Fruit fly (Drosophila melanogaster) Kc167 (cell line): Measurements from ENCODE around the gene fzy.

Experiments
- Myc ChIP-seq: fragments of >200 bp; optimal IDR thresholded peaks from 2 replicates; lab custom pipeline; 2017; ENCODE audit warnings: missing external identifiers
- Sin3A ChIP-seq: fragments of >200 bp; optimal IDR thresholded peaks from 2 replicates; lab custom pipeline; 2018; ENCODE audit warnings: missing external identifiers
- h ChIP-seq: fragments of >200 bp; optimal IDR thresholded peaks from 3 replicates; lab custom pipeline; 2018; ENCODE audit warnings: missing external identifiers
- insv ChIP-seq: fragments of >200 bp; optimal IDR thresholded peaks from 3 replicates; lab custom pipeline; 2018; ENCODE audit warnings: missing external identifiers
- psq ChIP-seq: fragments of >200 bp; optimal IDR thresholded peaks from 2 replicates; lab custom pipeline; 2017; ENCODE audit warnings: missing external identifiers
- ttk ChIP-seq: sonication (Bioruptor generic); optimal IDR thresholded peaks from 2 replicates; lab custom pipeline; 2017; ENCODE audit warnings: missing external identifiers

fzy gene

dm6 chr2L:16310648-16311047, at the start of gene fzy, which contains the start of gene cni:
Gene fzy, plus strand, starts transcription at chr2L:16310956.
Gene cni, minus strand, starts transcription at chr2L:16310726.
- TF ChIP-seq ttk (no peak), insv (lab: Kevin White, UChicago) (no peak), Myc (lab: Kevin White, UChicago) (no peak), Sin3A (lab: Kevin White, UChicago) (no peak), psq (lab: Kevin White, UChicago) (no peak), h (lab: Kevin White, UChicago) (no peak)

dm6 chr2L:16261576-16262217, 49.1 kb upstream of the fzy start, which contains the start of the genes twe and CG4935:
Gene twe, minus strand, starts transcription at chr2L:16261877.
Gene CG4935, plus strand, starts transcription at chr2L:16262141.
- TF ChIP-seq psq (lab: Kevin White, UChicago), result no peak
- no peak for TF ChIP-seq insv (lab: Kevin White, UChicago)
- TF ChIP-seq h (lab: Kevin White, UChicago), result no peak
- no peak for TF ChIP-seq Sin3A (lab: Kevin White, UChicago)
- no peak for TF ChIP-seq Myc (lab: Kevin White, UChicago)
- no peak for TF ChIP-seq ttk

dm6 chr2L:16263723-16264122, 47.0 kb upstream of the fzy start:
- TF ChIP-seq Myc (lab: Kevin White, UChicago) (no peak), psq (lab: Kevin White, UChicago) (no peak), h (lab: Kevin White, UChicago) (no peak), ttk (no peak), insv (lab: Kevin White, UChicago) (no peak), Sin3A (lab: Kevin White, UChicago) (no peak)

- TF ChIP-seq h (lab: Kevin White, UChicago), result no peak
- TF ChIP-seq Sin3A (lab: Kevin White, UChicago), result no peak
- no peak for TF ChIP-seq psq (lab: Kevin White, UChicago)
- no peak for TF ChIP-seq Myc (lab: Kevin White, UChicago)
- TF ChIP-seq insv (lab: Kevin White, UChicago), result no peak
- no peak for TF ChIP-seq ttk
These were observed 43.3 kb upstream of the fzy start for dm6 chr2L:16267159-16268065.

dm6 chr2L:16268107-16268539, 42.6 kb upstream of the fzy start:
- TF ChIP-seq ttk (no peak), Myc (lab: Kevin White, UChicago) (no peak), insv (lab: Kevin White, UChicago) (no peak), h (lab: Kevin White, UChicago) (no peak), psq (lab: Kevin White, UChicago) (no peak), Sin3A (lab: Kevin White, UChicago) (no peak)

dm6 chr2L:16268869-16269231, 41.9 kb upstream of the fzy start:
- no peak for TF ChIP-seq ttk
- TF ChIP-seq Sin3A (lab: Kevin White, UChicago), result no peak
- no peak for TF ChIP-seq insv (lab: Kevin White, UChicago)
- TF ChIP-seq Myc (lab: Kevin White, UChicago), result no peak
- TF ChIP-seq h (lab: Kevin White, UChicago), result no peak
- no peak for TF ChIP-seq psq (lab: Kevin White, UChicago)

dm6 chr2L:16269232-16270134, 41.3 kb upstream of the fzy start:
- TF ChIP-seq ttk, result no peak
- TF ChIP-seq Myc (lab: Kevin White, UChicago), result no peak
- no peak for TF ChIP-seq h (lab: Kevin White, UChicago)
- no peak for TF ChIP-seq Sin3A (lab: Kevin White, UChicago)
- no peak for TF ChIP-seq psq (lab: Kevin White, UChicago)
- TF ChIP-seq insv (lab: Kevin White, UChicago), result no peak

dm6 chr2L:16270667-16271485, 39.9 kb upstream of the fzy start:
- TF ChIP-seq Sin3A (lab: Kevin White, UChicago), result no peak
- no peak for TF ChIP-seq Myc (lab: Kevin White, UChicago)

dm6 chr2L:16271486-16271806, 39.3 kb upstream of the fzy start:
- TF ChIP-seq h (lab: Kevin White, UChicago), result no peak
- TF ChIP-seq psq (lab: Kevin White, UChicago), result no peak

- TF ChIP-seq h (lab: Kevin White, UChicago), result no peak
- no peak for TF ChIP-seq Sin3A (lab: Kevin White, UChicago)
- no peak for TF ChIP-seq insv (lab: Kevin White, UChicago)
- no peak for TF ChIP-seq psq (lab: Kevin White, UChicago)
- TF ChIP-seq ttk, result no peak
- TF ChIP-seq Myc (lab: Kevin White, UChicago), result no peak
These were observed 38.0 kb upstream of the fzy start for dm6 chr2L:16272730-16273129.
